Worm (Caenorhabditis elegans) whole organism, L2 larva: Measurements from ENCODE around the gene ufm-1.

ENCODE experiments used
- C34F6.9 ChIP-seq: fragments of 150-350 bp; optimal IDR thresholded peaks from 2 replicates; lab custom pipeline; 2014; ENCODE audit warnings: missing biosample characterization, missing genetic modification characterization
- F13H6.1 ChIP-seq: sonication (generic microtip); optimal IDR thresholded peaks from 2 replicates; lab custom pipeline; 2016; ENCODE audit warnings: missing genetic modification characterization, missing compliant biosample characterization
- R02D3.7 ChIP-seq: fragments of 150-350 bp; optimal IDR thresholded peaks from 2 replicates; lab custom pipeline; 2014; ENCODE audit warnings: missing biosample characterization, missing genetic modification characterization
- alr-1 ChIP-seq: fragments of 150-350 bp; optimal IDR thresholded peaks from 2 replicates; lab custom pipeline; 2014; ENCODE audit warnings: missing biosample characterization, missing genetic modification characterization
- aly-2 ChIP-seq: fragments of 150-350 bp; optimal IDR thresholded peaks from 2 replicates; lab custom pipeline; 2014; ENCODE audit warnings: missing biosample characterization, missing genetic modification characterization
- blmp-1 ChIP-seq: sonication (generic microtip); optimal IDR thresholded peaks from 2 replicates; lab custom pipeline; 2017; ENCODE audit warnings: missing genetic modification characterization, mild to moderate bottlenecking, missing compliant biosample characterization, antibody characterized with exemption, moderate library complexity; ENCODE audit not compliant: insufficient read depth
- ceh-16 ChIP-seq: fragments of 150-350 bp; optimal IDR thresholded peaks from 2 replicates; lab custom pipeline; 2014; ENCODE audit warnings: missing biosample characterization, missing genetic modification characterization
- ceh-82 ChIP-seq: fragments of 150-350 bp; optimal IDR thresholded peaks from 2 replicates; lab custom pipeline; 2014; ENCODE audit warnings: missing biosample characterization, missing genetic modification characterization
- crh-2 ChIP-seq: sonication (generic microtip); optimal IDR thresholded peaks from 2 replicates; lab custom pipeline; 2017; ENCODE audit warnings: missing biosample characterization, missing genetic modification characterization
- egl-27 ChIP-seq: sonication (generic microtip); optimal IDR thresholded peaks from 3 replicates; lab custom pipeline; 2017; ENCODE audit warnings: missing biosample characterization, missing genetic modification reagents, missing genetic modification characterization
- elt-1 ChIP-seq: fragments of 150-350 bp; optimal IDR thresholded peaks from 2 replicates; lab custom pipeline; 2014; ENCODE audit warnings: missing biosample characterization, missing genetic modification characterization
- elt-3 ChIP-seq: sonication (generic microtip); optimal IDR thresholded peaks from 2 replicates; lab custom pipeline; 2017; ENCODE audit warnings: missing biosample characterization, missing genetic modification characterization
- fos-1 ChIP-seq: fragments of 150-350 bp; optimal IDR thresholded peaks from 2 replicates; lab custom pipeline; 2014; ENCODE audit warnings: missing biosample characterization, missing genetic modification characterization
- gmeb-1 ChIP-seq: fragments of 150-350 bp; optimal IDR thresholded peaks from 2 replicates; lab custom pipeline; 2014; ENCODE audit warnings: missing biosample characterization, missing genetic modification characterization
- lin-11 ChIP-seq: fragments of 150-350 bp; sonication (generic microtip); optimal IDR thresholded peaks from 2 replicates; lab custom pipeline; 2014; ENCODE audit warnings: missing biosample characterization, missing genetic modification characterization, inconsistent platforms, mixed read lengths
- lin-39 ChIP-seq: fragments of 150-350 bp; optimal IDR thresholded peaks from 2 replicates; lab custom pipeline; 2014; ENCODE audit warnings: missing biosample characterization, missing genetic modification reagents, missing genetic modification characterization
- lsy-2 ChIP-seq, 2 experiments: fragments of 150-350 bp in 1 of 2; sonication (generic microtip) in 1 of 2; optimal IDR thresholded peaks; 2 replicates each; lab custom pipeline; 2014 to 2017; ENCODE audit warnings: missing biosample characterization in 2 of 2, missing genetic modification characterization in 2 of 2
- mdl-1 ChIP-seq, 2 experiments: fragments of 150-350 bp in 1 of 2; sonication (generic microtip) in 1 of 2; optimal IDR thresholded peaks; 2 replicates each; lab custom pipeline; 2017; ENCODE audit warnings: missing biosample characterization in 2 of 2, missing genetic modification characterization in 2 of 2
- nhr-11 ChIP-seq: fragments of 150-350 bp; optimal IDR thresholded peaks from 2 replicates; lab custom pipeline; 2014; ENCODE audit warnings: missing biosample characterization, missing genetic modification characterization
- nhr-129 ChIP-seq: fragments of 150-350 bp; optimal IDR thresholded peaks from 2 replicates; lab custom pipeline; 2014; ENCODE audit warnings: missing biosample characterization, missing genetic modification characterization
- nhr-21 ChIP-seq: fragments of 150-350 bp; optimal IDR thresholded peaks from 2 replicates; lab custom pipeline; 2014; ENCODE audit warnings: missing biosample characterization, missing genetic modification characterization
- nhr-23 ChIP-seq: fragments of 150-350 bp; optimal IDR thresholded peaks from 2 replicates; lab custom pipeline; 2014; ENCODE audit warnings: missing biosample characterization, missing genetic modification reagents, missing genetic modification characterization
- nhr-25 ChIP-seq: fragments of 150-350 bp; sonication (generic microtip); optimal IDR thresholded peaks from 3 replicates; lab custom pipeline; 2014; ENCODE audit warnings: missing biosample characterization, missing genetic modification characterization
- nhr-77 ChIP-seq: fragments of 150-350 bp; optimal IDR thresholded peaks from 2 replicates; lab custom pipeline; 2014; ENCODE audit warnings: missing biosample characterization, missing genetic modification characterization
- peb-1 ChIP-seq: fragments of 150-350 bp; optimal IDR thresholded peaks from 2 replicates; lab custom pipeline; 2014; ENCODE audit warnings: missing biosample characterization, missing genetic modification characterization
- sem-4 ChIP-seq: fragments of 150-350 bp; optimal IDR thresholded peaks from 2 replicates; lab custom pipeline; 2014; ENCODE audit warnings: missing biosample characterization, missing genetic modification reagents, missing genetic modification characterization
- skn-1 ChIP-seq: sonication (generic microtip); optimal IDR thresholded peaks from 2 replicates; lab custom pipeline; 2017; ENCODE audit warnings: missing biosample characterization, missing genetic modification characterization
- sma-3 ChIP-seq: sonication (generic microtip); optimal IDR thresholded peaks from 2 replicates; lab custom pipeline; 2016; ENCODE audit warnings: missing genetic modification reagents, missing genetic modification characterization, missing compliant biosample characterization
- sma-9 ChIP-seq, 2 experiments: fragments of 150-350 bp in 1 of 2; sonication (generic microtip) in 1 of 2; optimal IDR thresholded peaks; 2 replicates each; lab custom pipeline; 2014 to 2016; ENCODE audit warnings: missing genetic modification characterization in 2 of 2, mild to moderate bottlenecking in 1 of 2, missing biosample characterization in 1 of 2, missing compliant biosample characterization in 1 of 2, missing genetic modification reagents in 1 of 2, moderate library complexity in 1 of 2
- snpc-4 ChIP-seq: fragments of 150-350 bp; optimal IDR thresholded peaks from 2 replicates; lab custom pipeline; 2014; ENCODE audit warnings: missing biosample characterization, missing genetic modification characterization
- unc-39 ChIP-seq: fragments of 150-350 bp; optimal IDR thresholded peaks from 2 replicates; lab custom pipeline; 2014; ENCODE audit warnings: missing biosample characterization, missing genetic modification characterization
- unc-55 ChIP-seq: fragments of 150-350 bp; sonication (generic microtip); optimal IDR thresholded peaks from 3 replicates; lab custom pipeline; 2014; ENCODE audit warnings: missing biosample characterization, missing genetic modification reagents, missing genetic modification characterization
- unc-62 ChIP-seq: fragments of 150-350 bp; optimal IDR thresholded peaks from 2 replicates; lab custom pipeline; 2014; ENCODE audit warnings: missing biosample characterization, missing genetic modification reagents, missing genetic modification characterization
- zag-1 ChIP-seq: fragments of 150-350 bp; optimal IDR thresholded peaks from 2 replicates; lab custom pipeline; 2014; ENCODE audit warnings: missing biosample characterization, missing genetic modification characterization
- ztf-1 ChIP-seq: fragments of 200-800 bp; sonication (Bioruptor generic); conservative IDR thresholded peaks from 2 replicates; pipeline ENCODE4 v1.3.6; 2022; ENCODE audit warnings: missing genetic modification characterization, missing compliant biosample characterization
- ztf-11 ChIP-seq: sonication (generic microtip); optimal IDR thresholded peaks from 2 replicates; lab custom pipeline; 2017; ENCODE audit warnings: missing biosample characterization, missing genetic modification characterization
- ztf-4 ChIP-seq: fragments of 150-350 bp; optimal IDR thresholded peaks from 2 replicates; lab custom pipeline; 2014; ENCODE audit warnings: missing biosample characterization, missing genetic modification characterization

Gene ufm-1

DNA sequence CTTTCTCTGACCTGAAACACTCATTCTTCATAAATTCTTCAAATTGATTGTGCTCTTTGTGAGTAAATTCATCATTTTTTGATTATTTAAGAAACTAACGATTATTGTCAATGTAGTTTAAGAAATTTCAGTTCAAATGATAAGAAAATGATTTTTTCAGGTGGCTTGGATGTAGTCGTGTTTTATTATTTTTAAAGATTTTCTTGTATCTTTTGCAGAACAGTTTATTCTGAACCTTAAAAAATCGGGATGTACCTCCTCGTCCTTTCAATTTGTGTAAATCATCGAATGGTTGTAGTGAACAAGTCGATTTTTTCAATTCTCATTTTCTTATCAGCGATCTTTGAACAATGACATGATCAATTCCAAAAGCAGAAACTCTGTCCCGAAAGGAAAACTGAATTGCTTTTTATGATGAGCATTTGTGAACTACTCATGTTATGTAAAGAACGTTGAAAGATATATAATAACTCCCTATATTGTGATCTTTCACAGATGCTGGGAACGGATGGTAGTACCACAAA lies 6.5 kb downstream of the ufm-1 start, which contains the start of gene slc-17.3:
Gene slc-17.3 (minus strand): TSS at position 51 of the 524 bp plus-strand sequence.
- peak; percentile 27 for TF ChIP-seq fos-1
- TF ChIP-seq skn-1 (tag; lab: Kevin White, UChicago), result no peak

DNA sequence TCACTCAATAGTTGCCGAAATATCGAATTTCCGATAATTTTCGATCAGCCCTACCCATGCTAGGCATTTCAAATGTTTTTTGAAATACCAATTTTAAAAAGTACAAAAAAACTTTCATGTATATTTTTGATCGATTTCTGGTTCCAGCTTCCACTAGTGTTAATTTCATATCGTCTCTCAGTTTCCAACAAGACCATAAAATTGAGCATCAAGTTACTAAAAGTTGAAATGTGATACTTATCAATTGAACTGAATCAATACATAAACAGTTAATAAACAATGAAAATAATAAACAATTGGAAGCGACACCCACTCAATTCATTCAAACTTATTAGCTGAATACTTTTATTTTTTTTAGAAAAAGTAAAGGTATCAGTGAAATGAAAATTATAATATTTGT lies 7.4 kb downstream of the ufm-1 start, which contains the start of gene cup-4:
Gene cup-4 (plus strand): TSS at position 301 of the 400 bp plus-strand sequence.
- TF ChIP-seq egl-27 (tag; lab: Kevin White, UChicago) (no peak), F13H6.1 (tag; lab: Kevin White, UChicago) (no peak)
- TF ChIP-seq, all 48 proteins: peak for 0

DNA sequence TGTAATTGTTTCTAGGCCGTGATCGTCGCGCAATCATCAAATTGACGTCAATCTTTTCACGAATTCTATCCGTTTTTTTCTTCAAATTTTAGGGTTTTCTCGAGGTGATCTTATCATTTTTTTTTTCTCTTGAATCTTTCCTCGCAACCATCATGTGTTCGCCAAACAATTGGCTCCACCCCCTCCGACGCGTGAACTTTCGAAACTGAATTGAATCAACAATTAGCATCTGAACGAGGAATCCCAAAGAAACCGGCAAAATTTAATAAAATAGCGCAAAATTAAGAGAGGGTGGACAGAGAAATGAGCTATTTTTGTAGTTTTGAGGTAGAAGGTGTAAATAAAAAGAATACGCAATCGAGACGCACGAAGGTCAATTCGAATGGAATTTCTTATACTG lies 14.0 kb downstream of the ufm-1 start:
- TF ChIP-seq fos-1 (peak; percentile 27), sma-9 (GFP tag; optimal IDR thresholded peaks at IDR 0.05; lab: Kevin White, UChicago) (no peak), sma-9 (tag; optimal IDR thresholded peaks at IDR 0.05; lab: Kevin White, UChicago) (no peak), nhr-129 (peak; percentile 3), nhr-25 (peak; percentile 33), sma-3 (GFP tag; lab: Kevin White, UChicago) (peak; percentile 72)

DNA sequence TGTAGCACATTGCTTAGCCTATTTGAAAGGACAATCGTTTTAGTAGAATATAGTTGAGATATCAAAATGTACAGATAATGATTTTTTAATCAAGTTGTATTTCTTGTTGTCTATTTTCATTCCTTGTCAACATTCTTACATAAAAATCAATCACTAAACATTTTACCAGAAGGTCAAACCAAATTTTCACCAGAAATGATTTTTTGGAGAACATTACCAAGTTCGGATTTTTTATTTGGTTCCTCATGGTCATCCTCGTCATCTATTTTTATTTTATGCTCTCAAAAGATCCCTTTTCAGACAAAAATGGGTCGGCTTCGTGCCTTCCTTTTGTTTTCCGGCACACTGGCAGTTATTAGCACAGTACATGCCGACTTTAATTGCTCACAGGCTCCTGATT lies 14.7 kb downstream of the ufm-1 start, which contains the start of gene tyr-1:
Gene tyr-1 (plus strand): TSS at position 301 of the 400 bp plus-strand sequence.
- TF ChIP-seq nhr-23 (tag; lab: Kevin White, UChicago) (no peak), F13H6.1 (tag; lab: Kevin White, UChicago) (no peak), aly-2 (tag; lab: Kevin White, UChicago) (no peak), sma-9 (GFP tag; optimal IDR thresholded peaks at IDR 0.05; lab: Kevin White, UChicago) (no peak), sma-9 (tag; optimal IDR thresholded peaks at IDR 0.05; lab: Kevin White, UChicago) (no peak), nhr-129 (no peak), nhr-11 (tag; lab: Kevin White, UChicago) (no peak), crh-2 (tag; lab: Kevin White, UChicago) (no peak), ceh-16 (tag; lab: Kevin White, UChicago) (no peak), R02D3.7 (tag; lab: Kevin White, UChicago) (no peak), nhr-77 (no peak), unc-39 (tag; lab: Kevin White, UChicago) (no peak), zag-1 (tag; lab: Kevin White, UChicago) (no peak), sem-4 (no peak), blmp-1 (tag; lab: Kevin White, UChicago) (no peak)
- TF ChIP-seq, all 48 proteins: peak for 0

DNA sequence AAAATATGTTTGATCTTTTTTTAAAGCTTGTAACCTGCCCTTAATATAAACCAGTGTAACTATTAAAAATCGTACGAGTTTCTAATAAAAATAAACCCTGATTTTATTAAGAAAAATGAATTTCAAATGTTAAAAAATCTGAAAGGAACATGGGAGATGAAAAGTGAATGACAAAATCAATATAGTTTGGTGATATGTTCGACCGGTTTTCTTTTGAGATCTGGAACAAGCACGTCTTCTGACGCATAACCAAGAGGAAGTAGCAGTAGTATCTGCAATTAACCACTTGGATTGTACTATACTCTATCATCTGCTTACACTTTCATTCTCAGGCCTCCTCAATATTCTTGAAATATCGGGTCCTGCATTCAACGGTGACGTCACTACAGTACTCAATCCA lies 18.3 kb downstream of the ufm-1 start:
- TF ChIP-seq sem-4, result no peak
- TF ChIP-seq elt-1 (tag; lab: Kevin White, UChicago), result no peak
- no peak for TF ChIP-seq lin-11 (tag; lab: Kevin White, UChicago)
- peak; percentile 24 for TF ChIP-seq nhr-25
- TF ChIP-seq alr-1 (tag; lab: Kevin White, UChicago), result no peak
- TF ChIP-seq R02D3.7 (tag; lab: Kevin White, UChicago), result no peak
- TF ChIP-seq elt-3 (tag; lab: Kevin White, UChicago), result no peak
- no peak for TF ChIP-seq aly-2 (tag; lab: Kevin White, UChicago)
- TF ChIP-seq nhr-77, result no peak

DNA sequence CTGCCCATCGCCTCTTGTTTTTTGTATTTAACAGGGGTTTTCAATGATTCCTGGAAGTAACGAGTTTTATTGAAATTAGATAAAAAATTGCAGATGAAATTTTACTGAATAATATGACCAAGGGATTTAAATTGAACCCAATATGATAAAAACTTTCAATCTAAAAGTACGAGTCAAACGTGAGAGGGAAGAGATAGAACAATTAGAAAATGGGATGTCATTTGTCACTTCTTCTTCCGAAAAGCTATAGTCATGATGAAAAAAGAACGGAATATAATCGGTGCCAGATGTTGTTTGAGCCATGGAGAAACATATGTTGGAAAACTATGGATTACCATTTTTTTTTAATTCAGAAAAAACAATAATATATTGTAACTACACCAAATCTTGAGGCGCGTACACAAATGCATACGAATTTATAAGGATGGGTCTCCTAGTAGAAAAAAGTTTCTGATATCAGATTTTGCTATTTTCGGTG lies 20.1 kb downstream of the ufm-1 start, which contains the start of gene sup-18:
Gene sup-18 (minus strand): TSS at position 51 of the 478 bp plus-strand sequence.
- no peak for TF ChIP-seq unc-55 (GFP tag; lab: Kevin White, UChicago)
- TF ChIP-seq alr-1 (tag; lab: Kevin White, UChicago), result no peak
- TF ChIP-seq ztf-11 (tag; lab: Kevin White, UChicago), result no peak

DNA sequence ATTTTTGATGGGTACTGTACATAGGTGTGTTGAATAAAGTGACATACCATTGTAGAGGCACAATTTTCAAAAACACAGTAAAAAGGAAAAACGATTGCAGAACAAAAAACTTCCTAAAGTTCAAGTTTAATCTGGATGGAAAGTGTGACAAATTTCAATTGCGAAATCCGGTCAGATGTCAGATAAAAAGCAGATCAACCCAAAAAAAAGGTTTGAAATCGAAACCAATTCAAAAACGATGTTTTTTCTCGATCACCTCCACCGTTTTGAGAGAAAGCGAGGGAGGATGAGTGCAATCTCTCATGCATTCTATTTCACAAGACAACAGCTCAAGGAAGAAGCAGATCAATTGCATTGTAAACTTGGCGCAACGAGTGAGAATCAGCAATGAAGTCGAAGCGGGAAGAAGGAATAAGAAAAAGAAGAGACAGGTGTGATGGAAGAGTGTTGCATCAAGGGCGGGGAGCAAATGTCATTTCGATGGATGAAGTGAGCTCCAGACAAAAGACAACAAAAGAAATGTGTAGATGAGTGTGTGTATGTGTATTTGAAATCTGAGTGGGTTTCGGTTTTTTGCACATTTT lies 21.4 kb downstream of the ufm-1 start:
- TF ChIP-seq nhr-23 (tag; lab: Kevin White, UChicago) (no peak), nhr-25 (no peak), alr-1 (tag; lab: Kevin White, UChicago) (no peak), lsy-2 (tag; optimal IDR thresholded peaks at IDR 0.05; lab: Kevin White, UChicago) (peak in 1 of 2 experiments; percentile 26), nhr-77 (no peak), sma-3 (GFP tag; lab: Kevin White, UChicago) (no peak), aly-2 (tag; lab: Kevin White, UChicago) (no peak), nhr-21 (tag; lab: Kevin White, UChicago) (no peak), peb-1 (tag; lab: Kevin White, UChicago) (no peak), lin-39 (tag; lab: Kevin White, UChicago) (no peak), gmeb-1 (no peak), ceh-82 (tag; lab: Kevin White, UChicago) (no peak), nhr-11 (tag; lab: Kevin White, UChicago) (no peak), mdl-1 (tag; optimal IDR thresholded peaks at IDR 0.05; lab: Kevin White, UChicago) (no peak), unc-62 (GFP tag; lab: Kevin White, UChicago) (no peak), ztf-1 (GFP tag; lab: Robert Waterston, UW) (no peak), F13H6.1 (tag; lab: Kevin White, UChicago) (peak; percentile 46), nhr-129 (peak; percentile 77), ztf-4 (tag; lab: Kevin White, UChicago) (no peak), snpc-4 (tag; lab: Kevin White, UChicago) (no peak), C34F6.9 (peak; percentile 49), crh-2 (tag; lab: Kevin White, UChicago) (no peak)
